Fruit fly (Drosophila melanogaster) whole organism, adult: ENCODE results near the gene CG44259.

Experiments
- CG12768 ChIP-seq: fragments of 200-800 bp; sonication (Bioruptor generic); optimal IDR thresholded peaks from 2 replicates; lab custom pipeline; 2017; ENCODE audit warnings: missing biosample characterization, missing genetic modification characterization, mild to moderate bottlenecking, moderate library complexity, missing genetic modification reagents
- CG1620 ChIP-seq: fragments of 200-800 bp; sonication (Bioruptor generic); optimal IDR thresholded peaks from 2 replicates; lab custom pipeline; 2016; ENCODE audit warnings: missing biosample characterization, missing genetic modification characterization
- CG5204 ChIP-seq: fragments of 200-800 bp; sonication (Bioruptor generic); optimal IDR thresholded peaks from 2 replicates; lab custom pipeline; 2016; ENCODE audit warnings: missing biosample characterization, missing genetic modification characterization
- CG7101 ChIP-seq: fragments of 200-800 bp; sonication (Bioruptor generic); optimal IDR thresholded peaks from 2 replicates; lab custom pipeline; 2018; ENCODE audit warnings: missing biosample characterization, mild to moderate bottlenecking, missing genetic modification characterization, moderate library complexity
- Clk ChIP-seq: fragments of 200-800 bp; sonication (Bioruptor generic); optimal IDR thresholded peaks from 2 replicates; lab custom pipeline; 2017; ENCODE audit warnings: missing biosample characterization, missing genetic modification characterization
- Crg-1 ChIP-seq: fragments of 200-800 bp; sonication (Bioruptor generic); optimal IDR thresholded peaks from 2 replicates; lab custom pipeline; 2016; ENCODE audit warnings: missing biosample characterization, missing genetic modification characterization
- Mnt ChIP-seq: fragments of 200-800 bp; sonication (Bioruptor generic); optimal IDR thresholded peaks from 2 replicates; lab custom pipeline; 2016; ENCODE audit warnings: missing biosample characterization, mild to moderate bottlenecking, missing genetic modification characterization
- cic ChIP-seq: fragments of 200-800 bp; sonication (Bioruptor generic); optimal IDR thresholded peaks from 2 replicates; lab custom pipeline; 2017; ENCODE audit warnings: missing biosample characterization, mild to moderate bottlenecking, missing genetic modification characterization, moderate library complexity
- cnc ChIP-seq, 2 experiments: fragments of >200 bp; optimal IDR thresholded peaks; 2 replicates each; lab custom pipeline; 2017
- ovo ChIP-seq: fragments of 200-800 bp; sonication (Bioruptor generic); optimal IDR thresholded peaks from 2 replicates; lab custom pipeline; 2016; ENCODE audit warnings: missing biosample characterization, missing genetic modification characterization
- tj ChIP-seq: fragments of 200-800 bp; sonication (Bioruptor generic); optimal IDR thresholded peaks from 3 replicates; lab custom pipeline; 2017; ENCODE audit warnings: missing biosample characterization, mild to moderate bottlenecking, missing genetic modification characterization, moderate library complexity
- toe ChIP-seq: fragments of 200-800 bp; sonication (Bioruptor generic); optimal IDR thresholded peaks from 2 replicates; lab custom pipeline; 2016; ENCODE audit warnings: missing biosample characterization, missing genetic modification characterization

DNA sequence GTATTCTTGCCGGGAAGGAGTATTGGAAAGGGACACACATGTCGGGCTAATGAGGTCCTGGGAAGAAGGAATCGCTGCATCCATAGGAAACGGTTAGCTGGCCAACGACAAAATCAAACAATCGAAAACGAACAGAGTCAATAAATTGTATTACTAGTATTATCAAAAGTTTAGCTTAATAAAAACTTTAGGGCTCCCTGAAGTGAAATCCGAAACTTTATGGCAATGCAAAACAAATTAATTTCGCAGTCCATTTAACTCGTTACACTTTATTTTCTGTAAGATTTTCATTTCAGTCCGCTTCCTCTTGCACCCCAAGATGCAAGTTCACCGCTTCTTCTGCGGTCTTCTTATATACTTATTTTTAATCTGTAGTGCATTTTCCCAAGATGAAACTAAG, 30.4 kb upstream of the CG44259 start, which contains the start of gene CG31419:
- TF ChIP-seq CG1620 (no peak), Clk (GFP tag; lab: Kevin White, UChicago) (no peak), cic (GFP tag; lab: Kevin White, UChicago) (no peak), ovo (GFP tag; lab: Kevin White, UChicago) (no peak), CG7101 (tag; lab: Kevin White, UChicago) (no peak), toe (GFP tag; lab: Kevin White, UChicago) (no peak), Crg-1 (GFP tag; lab: Kevin White, UChicago) (no peak), Mnt (GFP tag; lab: Kevin White, UChicago) (no peak), tj (GFP tag; lab: Kevin White, UChicago) (no peak), CG12768 (no peak), cnc (optimal IDR thresholded peaks at IDR 0.05; lab: Kevin White, UChicago) (no peak), CG5204 (GFP tag; lab: Kevin White, UChicago) (no peak)
